Worm (Caenorhabditis elegans): Measurements from ENCODE around the gene F18E3.10.

DNA sequence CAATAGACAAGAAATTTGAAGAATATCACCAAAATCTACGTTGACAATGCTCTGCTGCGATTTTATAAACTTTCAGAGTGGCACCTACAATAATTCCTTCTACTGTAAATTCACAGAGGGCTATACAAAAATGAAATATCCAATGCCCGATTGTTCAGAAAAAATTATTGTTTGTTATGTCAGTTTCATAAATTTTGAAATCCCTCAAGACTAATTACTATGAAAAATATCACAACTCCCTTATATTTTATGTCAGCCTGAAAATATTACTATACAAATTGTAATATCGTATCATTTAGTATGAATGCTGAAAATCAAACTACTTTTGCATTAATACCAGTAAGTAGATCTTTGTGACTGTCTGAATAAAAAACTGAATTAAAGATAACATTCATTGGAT, 23.6 kb downstream of the F18E3.10 start, which contains the start of gene srx-60:
- TF ChIP-seq tra-4 (tag; optimal IDR thresholded peaks at IDR 0.05) (no peak), ama-1 (optimal IDR thresholded peaks at IDR 0.05) (no peak), scrt-1 (GFP tag; IDR thresholded peaks at IDR 0.05) (no peak), ceh-36 (tag; optimal IDR thresholded peaks at IDR 0.05) (no peak), hmbx-1 (tag; optimal IDR thresholded peaks at IDR 0.05) (no peak), pes-1 (GFP tag; IDR thresholded peaks at IDR 0.05) (no peak), ets-7 (tag; optimal IDR thresholded peaks at IDR 0.05) (no peak), aly-1 (tag; optimal IDR thresholded peaks at IDR 0.05) (no peak)

Data from whole organism, early embryonic.